Worm (Caenorhabditis elegans) whole organism, L3 larva: ENCODE results near the gene C24H12.4.

Experiments used
- aly-2 ChIP-seq: fragments of 150-350 bp; optimal IDR thresholded peaks from 2 replicates; lab custom pipeline; 2014; ENCODE audit warnings: missing biosample characterization, missing genetic modification characterization
- ama-1 ChIP-seq: fragments of 150-350 bp; optimal IDR thresholded peaks from 2 replicates; lab custom pipeline; 2018
- daf-12 ChIP-seq: fragments of 150-350 bp; optimal IDR thresholded peaks from 2 replicates; lab custom pipeline; 2014; ENCODE audit warnings: missing biosample characterization, missing genetic modification reagents, missing genetic modification characterization
- fos-1 ChIP-seq: fragments of 150-350 bp; optimal IDR thresholded peaks from 2 replicates; lab custom pipeline; 2014; ENCODE audit warnings: missing biosample characterization, missing genetic modification characterization
- nhr-11 ChIP-seq: fragments of 150-350 bp; optimal IDR thresholded peaks from 2 replicates; lab custom pipeline; 2014; ENCODE audit warnings: missing biosample characterization, missing genetic modification characterization
- snpc-4 ChIP-seq: fragments of 150-350 bp; optimal IDR thresholded peaks from 2 replicates; lab custom pipeline; 2014; ENCODE audit warnings: missing biosample characterization, missing genetic modification characterization
- unc-39 ChIP-seq: sonication (generic microtip); optimal IDR thresholded peaks from 4 replicates; lab custom pipeline; 2017; ENCODE audit warnings: missing biosample characterization, missing genetic modification characterization

DNA sequence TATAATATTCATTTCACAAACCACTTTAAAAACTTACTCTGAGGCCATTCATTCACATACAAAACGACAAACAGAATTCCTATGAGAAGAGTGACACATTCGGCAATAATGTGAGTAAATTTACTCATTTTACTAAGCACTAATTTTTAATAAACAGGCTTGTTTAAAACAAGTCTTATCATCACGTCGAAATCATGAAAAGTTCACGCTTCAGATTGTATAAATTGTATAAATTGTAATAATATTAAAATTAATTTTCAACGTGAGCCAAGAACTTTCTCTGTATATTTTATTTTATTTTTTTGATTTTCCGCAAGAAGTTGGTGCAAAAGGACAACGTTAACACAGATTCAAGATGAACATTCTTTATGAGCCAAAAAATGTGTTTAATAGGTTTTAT lies 7.8 kb downstream of the C24H12.4 start, which contains the start of gene C24H12.6:
- TF ChIP-seq snpc-4 (tag; lab: Kevin White, UChicago), result no peak
- no peak for TF ChIP-seq ama-1 (lab: Kevin White, UChicago)
- no peak for TF ChIP-seq aly-2
- TF ChIP-seq daf-12 (tag; lab: Kevin White, UChicago), result no peak
- no peak for TF ChIP-seq fos-1 (tag; lab: Kevin White, UChicago)
- no peak for TF ChIP-seq nhr-11 (tag; lab: Kevin White, UChicago)
- TF ChIP-seq unc-39 (tag; lab: Kevin White, UChicago), result no peak
